Fruit fly (Drosophila melanogaster) whole organism: Measurements from ENCODE around the gene CG14717.

ENCODE experiments used
- CG8478 ChIP-seq: fragments of >200 bp; optimal IDR thresholded peaks from 2 replicates; lab custom pipeline; 2018; ENCODE audit warnings: inconsistent platforms
- Dll ChIP-seq: fragments of >200 bp; optimal IDR thresholded peaks from 2 replicates; lab custom pipeline; 2017
- EcR ChIP-seq, 2 experiments: fragments of >200 bp; optimal IDR thresholded peaks; 2 replicates each; lab custom pipeline; 2017; ENCODE audit warnings: missing biosample characterization in 2 of 2, missing genetic modification characterization in 2 of 2, missing genetic modification reagents in 2 of 2
- pan ChIP-seq: fragments of >200 bp; optimal IDR thresholded peaks from 2 replicates; lab custom pipeline; 2017
- usp ChIP-seq: fragments of >200 bp; optimal IDR thresholded peaks from 2 replicates; lab custom pipeline; 2017; ENCODE audit warnings: missing biosample characterization, missing genetic modification characterization, mixed read lengths

DNA sequence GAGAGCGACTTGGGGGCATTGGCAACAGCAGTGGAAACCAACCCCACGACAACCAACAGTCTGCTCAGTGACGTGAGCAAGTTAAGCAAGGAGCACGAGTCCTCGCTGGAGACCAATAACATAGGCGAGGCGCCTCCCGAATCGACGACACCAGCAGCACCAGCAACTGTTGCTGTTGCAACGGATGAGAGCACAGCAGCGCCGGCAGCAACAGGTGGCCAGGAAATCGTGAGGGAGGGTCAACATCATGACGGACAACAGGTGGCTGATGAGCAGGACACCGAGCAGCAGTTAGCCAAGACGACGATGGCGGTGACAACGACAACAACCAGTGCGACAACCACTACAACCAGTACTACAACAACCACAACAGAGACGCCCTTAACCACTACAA lies 26.4 kb upstream of the CG14717 start:
- TF ChIP-seq Dll (lab: Kevin White, UChicago) (no peak), CG8478 (lab: Kevin White, UChicago) (no peak), EcR (GFP tag; optimal IDR thresholded peaks at IDR 0.05; lab: Kevin White, UChicago) (no peak), usp (GFP tag; lab: Kevin White, UChicago) (no peak), pan (lab: Kevin White, UChicago) (no peak)
